Worm (Caenorhabditis elegans) whole organism, early embryonic: ENCODE measurements around the gene Y25C1A.7.
"Not testable (repeated sequence)": the region's sequence is repeated elsewhere in the genome, so short reads cannot be mapped to it uniquely, and the experiment has no call there.

ENCODE experiments used
- B0310.2 ChIP-seq: sonication (generic microtip); optimal IDR thresholded peaks from 2 replicates; lab custom pipeline; 2016; ENCODE audit warnings: mild to moderate bottlenecking, missing genetic modification characterization, missing compliant biosample characterization
- F13C5.2 ChIP-seq: sonication (generic microtip); optimal IDR thresholded peaks from 2 replicates; lab custom pipeline; 2017; ENCODE audit warnings: mild to moderate bottlenecking, missing genetic modification characterization, inconsistent platforms, missing compliant biosample characterization
- aly-1 ChIP-seq: sonication (generic microtip); optimal IDR thresholded peaks from 2 replicates; lab custom pipeline; 2016; ENCODE audit warnings: missing genetic modification characterization, missing compliant biosample characterization
- ama-1 ChIP-seq: fragments of 150-350 bp; optimal IDR thresholded peaks from 2 replicates; lab custom pipeline; 2014
- ceh-13 ChIP-seq: fragments of 200-800 bp; sonication (Bioruptor generic); optimal IDR thresholded peaks from 2 replicates; lab custom pipeline; 2018; ENCODE audit warnings: mild to moderate bottlenecking, missing genetic modification characterization, missing compliant biosample characterization
- ceh-36 ChIP-seq: sonication (generic microtip); optimal IDR thresholded peaks from 2 replicates; lab custom pipeline; 2016; ENCODE audit warnings: missing genetic modification characterization, inconsistent platforms, missing compliant biosample characterization
- ets-7 ChIP-seq: sonication (generic microtip); optimal IDR thresholded peaks from 2 replicates; lab custom pipeline; 2016; ENCODE audit warnings: missing genotype, missing genetic modification characterization, missing compliant biosample characterization
- flt-1 ChIP-seq: fragments of 200-800 bp; sonication (Bioruptor generic); IDR thresholded peaks from 2 replicates; pipeline ENCODE4 v1.3.6; 2022; ENCODE audit warnings: missing genetic modification characterization, missing compliant biosample characterization
- hmbx-1 ChIP-seq: sonication (generic microtip); optimal IDR thresholded peaks from 2 replicates; lab custom pipeline; 2016; ENCODE audit warnings: mild to moderate bottlenecking, missing genetic modification characterization, missing compliant biosample characterization
- hmg-4 ChIP-seq: fragments of 200-800 bp; sonication (Bioruptor generic); optimal IDR thresholded peaks from 2 replicates; lab custom pipeline; 2018; ENCODE audit warnings: mild to moderate bottlenecking, missing genetic modification characterization, missing compliant biosample characterization
- hnd-1 ChIP-seq: sonication (generic microtip); optimal IDR thresholded peaks from 2 replicates; lab custom pipeline; 2016; ENCODE audit warnings: missing genetic modification characterization, missing compliant biosample characterization
- pes-1 ChIP-seq: fragments of 200-800 bp; sonication (Bioruptor generic); IDR thresholded peaks from 2 replicates; pipeline ENCODE4 v1.3.6; 2022; ENCODE audit warnings: missing genetic modification reagents, missing genetic modification characterization, missing compliant biosample characterization
- scrt-1 ChIP-seq: fragments of 200-800 bp; sonication (Bioruptor generic); IDR thresholded peaks from 2 replicates; pipeline ENCODE4 v1.3.6; 2022; ENCODE audit warnings: missing genetic modification characterization, missing compliant biosample characterization
- sea-1 ChIP-seq: fragments of 200-800 bp; sonication (Bioruptor generic); conservative IDR thresholded peaks from 2 replicates; pipeline ENCODE4 v1.3.6; 2022; ENCODE audit warnings: missing genetic modification characterization, missing compliant biosample characterization
- tbx-11 ChIP-seq: fragments of 200-800 bp; sonication (Bioruptor generic); IDR thresholded peaks from 2 replicates; pipeline ENCODE4 v1.3.6; 2022; ENCODE audit warnings: missing genetic modification characterization, missing compliant biosample characterization
- tbx-37 ChIP-seq: fragments of 200-800 bp; sonication (Bioruptor generic); conservative IDR thresholded peaks from 2 replicates; pipeline ENCODE4 v1.3.6; 2022; ENCODE audit warnings: missing genetic modification reagents, missing genetic modification characterization, missing compliant biosample characterization
- tra-4 ChIP-seq: sonication (generic microtip); optimal IDR thresholded peaks from 2 replicates; lab custom pipeline; 2017; ENCODE audit warnings: missing genetic modification characterization, missing compliant biosample characterization

The Y25C1A.7 gene

DNA sequence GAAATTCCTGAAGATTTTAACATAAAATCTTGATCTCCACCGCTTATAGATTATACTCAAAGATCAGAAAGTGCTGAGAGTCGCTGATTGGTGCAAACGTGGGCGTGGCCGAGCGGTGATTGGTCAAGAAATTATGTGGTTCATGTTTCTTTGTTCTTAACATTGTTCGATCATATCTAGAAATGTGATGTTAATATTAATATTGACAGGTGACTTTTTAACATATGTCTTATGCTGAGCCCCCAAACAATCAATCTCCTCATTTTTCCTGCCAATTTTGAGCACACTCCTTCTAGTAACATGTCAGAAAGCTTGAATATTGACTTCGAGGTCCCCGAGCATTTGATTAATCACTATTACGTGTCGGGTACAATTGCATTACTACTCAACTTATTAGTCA, 26.8 kb downstream of the Y25C1A.7 start, which contains the start of gene sri-29:
sri-29 (plus strand) TSS at position 301 of the 400 bp plus-strand sequence.
- TF ChIP-seq hmg-4 (GFP tag; lab: Kevin White, UChicago) (no peak), flt-1 (no peak), hmbx-1 (tag; lab: Kevin White, UChicago) (no peak), ets-7 (tag; lab: Kevin White, UChicago) (no peak), tra-4 (tag; lab: Kevin White, UChicago) (no peak), pes-1 (no peak), scrt-1 (GFP tag; lab: Robert Waterston, UW) (no peak), ama-1 (lab: Kevin White, UChicago) (no peak), F13C5.2 (tag; lab: Kevin White, UChicago) (no peak), sea-1 (GFP tag; lab: Robert Waterston, UW) (no peak), aly-1 (tag; lab: Kevin White, UChicago) (no peak), tbx-37 (GFP tag; lab: Robert Waterston, UW) (no peak), B0310.2 (tag; lab: Kevin White, UChicago) (no peak), ceh-13 (no peak), hnd-1 (tag; lab: Kevin White, UChicago) (no peak), tbx-11 (no peak), ceh-36 (tag; lab: Kevin White, UChicago) (no peak)

DNA sequence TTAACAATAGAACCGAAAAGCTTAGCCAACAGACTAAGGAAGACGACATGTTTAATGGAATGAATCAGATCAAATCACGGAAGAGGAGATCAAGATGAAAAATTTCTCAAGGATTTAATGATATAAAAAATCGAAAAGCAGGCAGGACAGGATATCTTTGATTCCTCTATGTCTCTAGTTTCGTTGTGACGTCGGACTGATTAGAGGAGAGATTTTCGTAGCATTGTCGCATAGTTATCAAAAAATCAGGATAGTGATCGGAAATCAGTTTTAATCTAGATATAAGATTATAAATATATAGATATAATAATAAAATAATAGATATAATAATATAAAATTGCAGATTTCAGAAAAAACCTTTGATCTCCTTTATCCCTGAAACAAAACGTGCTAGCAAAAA, 27.5 kb downstream of the Y25C1A.7 start, which contains the start of gene B0454.8:
B0454.8 (minus strand) TSS at position 101 of the 400 bp plus-strand sequence.
- TF ChIP-seq tbx-37 (GFP tag; lab: Robert Waterston, UW): no peak
- TF ChIP-seq ama-1 (lab: Kevin White, UChicago): no peak
- no peak for TF ChIP-seq ceh-13
- TF ChIP-seq tbx-11: no peak

DNA sequence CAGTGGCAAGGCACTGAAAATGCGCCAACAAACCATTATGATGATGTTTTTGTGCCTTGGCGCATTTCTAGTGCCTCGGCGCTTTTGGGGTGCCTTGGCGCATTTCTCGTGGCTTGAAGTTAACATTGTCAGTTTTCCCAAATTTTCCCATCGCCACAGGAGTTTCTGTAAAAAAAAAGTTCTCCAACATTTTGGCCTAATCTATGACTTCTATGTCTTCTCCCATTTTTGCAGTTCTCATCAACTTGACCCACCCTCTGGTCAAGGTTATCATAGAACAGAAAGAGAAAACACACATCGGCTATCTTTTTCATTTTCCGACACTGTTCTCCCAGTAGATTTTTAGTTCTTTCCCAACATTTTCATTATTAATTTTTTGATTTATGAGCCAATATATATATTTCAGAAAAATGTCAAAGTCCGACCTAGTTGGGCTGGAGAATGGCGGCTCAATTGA, 32.4 kb downstream of the Y25C1A.7 start, which contains the start of the genes B0454.26 and B0454.5:
B0454.26 (minus strand) TSS at position 101 of the 457 bp plus-strand sequence.
B0454.5 (plus strand) TSS at position 407 of the 457 bp plus-strand sequence.
- no peak for TF ChIP-seq ceh-36 (tag; lab: Kevin White, UChicago)
- no peak for TF ChIP-seq hmbx-1 (tag; lab: Kevin White, UChicago)
- TF ChIP-seq tra-4 (tag; lab: Kevin White, UChicago): no peak
- no peak for TF ChIP-seq pes-1
- no peak for TF ChIP-seq scrt-1 (GFP tag; lab: Robert Waterston, UW)
- TF ChIP-seq F13C5.2 (tag; lab: Kevin White, UChicago): no peak

DNA sequence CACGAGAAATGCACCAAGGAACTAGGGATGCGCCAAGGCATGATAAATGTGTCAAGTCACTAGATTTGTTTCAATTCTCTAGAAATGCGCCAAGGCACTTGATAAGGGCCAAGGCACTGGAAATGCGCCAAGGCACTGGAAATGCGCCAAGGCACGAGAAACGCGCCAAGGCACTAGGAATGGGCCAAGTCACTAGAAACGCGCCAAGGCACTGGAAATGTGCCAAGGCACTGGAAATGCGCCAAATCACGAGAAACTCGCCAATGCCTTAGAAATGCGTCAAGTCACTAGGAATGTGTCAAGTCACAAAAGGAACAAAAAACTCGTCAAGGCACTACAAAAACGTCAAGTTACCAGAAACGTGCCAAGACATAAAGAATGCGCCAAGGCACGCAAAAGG, 34.5 kb downstream of the Y25C1A.7 start:
- TF ChIP-seq ceh-13 (no peak), F13C5.2 (tag; lab: Kevin White, UChicago) (no peak), sea-1 (GFP tag; lab: Robert Waterston, UW) (no peak), tra-4 (tag; lab: Kevin White, UChicago) (no peak), tbx-11 (no peak), hnd-1 (tag; lab: Kevin White, UChicago) (no peak), ceh-36 (tag; lab: Kevin White, UChicago) (no peak)

DNA sequence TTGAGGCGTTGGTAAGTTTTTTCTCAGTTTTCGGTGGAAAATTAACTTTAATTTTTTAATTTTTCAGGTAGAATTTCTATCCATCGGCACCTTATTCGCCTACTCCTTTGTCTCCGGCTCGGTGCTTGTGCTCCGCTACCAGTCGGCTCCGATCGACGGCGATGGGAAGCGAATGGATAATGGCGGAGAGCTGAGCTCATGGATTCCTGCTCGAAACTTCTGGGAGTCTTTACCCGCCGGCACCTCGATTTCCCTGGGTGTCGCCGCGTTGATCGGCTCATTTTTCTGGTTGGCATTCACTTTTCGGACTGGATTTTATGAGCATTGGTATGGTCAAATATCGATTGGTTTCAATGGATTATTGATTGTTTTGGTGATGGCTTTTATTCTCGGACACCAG, 35.9 kb downstream of the Y25C1A.7 start:
- TF ChIP-seq B0310.2 (tag; lab: Kevin White, UChicago): no peak
- no peak for TF ChIP-seq tbx-11
- TF ChIP-seq tra-4 (tag; lab: Kevin White, UChicago): no peak
- TF ChIP-seq ama-1 (lab: Kevin White, UChicago): no peak
- no peak for TF ChIP-seq ceh-13
- TF ChIP-seq ets-7 (tag; lab: Kevin White, UChicago): no peak
- TF ChIP-seq scrt-1 (GFP tag; lab: Robert Waterston, UW): no peak
- TF ChIP-seq pes-1: no peak
- no peak for TF ChIP-seq tbx-37 (GFP tag; lab: Robert Waterston, UW)

DNA sequence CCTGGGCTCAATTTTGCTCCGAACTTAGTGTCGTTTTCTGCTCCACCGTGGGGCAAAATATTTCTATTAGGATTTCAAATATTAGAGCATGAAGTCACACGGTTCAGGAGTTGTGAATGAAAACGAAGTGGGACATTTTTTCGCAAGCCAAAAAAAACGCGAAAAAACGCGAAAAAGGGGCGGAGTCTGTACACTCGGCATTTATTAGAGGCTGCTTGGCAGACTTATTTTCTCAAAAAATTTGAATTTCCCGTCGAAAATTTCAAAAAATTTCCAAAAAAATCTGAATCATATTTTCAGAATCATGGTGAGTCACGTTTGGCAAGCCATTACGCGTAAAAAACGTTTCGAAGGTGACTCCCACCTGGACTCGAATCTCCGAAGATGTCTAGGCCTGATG, 38.4 kb downstream of the Y25C1A.7 start, which contains the start of gene B0454.6:
B0454.6 (plus strand) TSS at position 301 of the 400 bp plus-strand sequence.
- TF ChIP-seq B0310.2 (tag; lab: Kevin White, UChicago); aly-1 (tag; lab: Kevin White, UChicago); scrt-1 (GFP tag; lab: Robert Waterston, UW): not testable (repeated sequence)

DNA sequence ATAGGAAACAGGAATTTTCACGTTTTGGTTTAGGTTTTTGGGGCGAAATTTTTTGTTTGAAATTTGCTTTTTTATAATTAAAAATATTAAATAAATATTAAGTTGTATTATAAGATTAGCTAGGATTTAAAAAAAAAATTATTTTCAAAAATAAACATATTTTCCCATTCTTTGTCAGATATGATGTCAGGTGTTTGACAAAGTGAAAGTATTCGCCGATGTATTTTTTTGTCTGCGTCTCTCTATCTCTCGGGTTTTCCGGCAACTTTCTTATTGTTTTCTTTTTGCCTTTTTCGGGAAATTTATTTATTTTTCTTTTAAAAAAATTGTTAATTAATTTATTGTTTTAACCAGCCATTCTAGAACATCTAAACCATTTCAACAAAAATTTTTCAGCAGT, 40.4 kb downstream of the Y25C1A.7 start:
- TF ChIP-seq ets-7 (tag; lab: Kevin White, UChicago) (no peak), tra-4 (tag; lab: Kevin White, UChicago) (no peak), pes-1 (no peak), hmg-4 (GFP tag; lab: Kevin White, UChicago) (no peak), sea-1 (GFP tag; lab: Robert Waterston, UW) (no peak), scrt-1 (GFP tag; lab: Robert Waterston, UW) (no peak), F13C5.2 (tag; lab: Kevin White, UChicago) (no peak), B0310.2 (tag; lab: Kevin White, UChicago) (no peak), hnd-1 (tag; lab: Kevin White, UChicago) (no peak), ceh-36 (tag; lab: Kevin White, UChicago) (no peak), tbx-37 (GFP tag; lab: Robert Waterston, UW) (no peak), flt-1 (no peak), ceh-13 (no peak), tbx-11 (no peak), hmbx-1 (tag; lab: Kevin White, UChicago) (no peak), aly-1 (tag; lab: Kevin White, UChicago) (no peak)

DNA sequence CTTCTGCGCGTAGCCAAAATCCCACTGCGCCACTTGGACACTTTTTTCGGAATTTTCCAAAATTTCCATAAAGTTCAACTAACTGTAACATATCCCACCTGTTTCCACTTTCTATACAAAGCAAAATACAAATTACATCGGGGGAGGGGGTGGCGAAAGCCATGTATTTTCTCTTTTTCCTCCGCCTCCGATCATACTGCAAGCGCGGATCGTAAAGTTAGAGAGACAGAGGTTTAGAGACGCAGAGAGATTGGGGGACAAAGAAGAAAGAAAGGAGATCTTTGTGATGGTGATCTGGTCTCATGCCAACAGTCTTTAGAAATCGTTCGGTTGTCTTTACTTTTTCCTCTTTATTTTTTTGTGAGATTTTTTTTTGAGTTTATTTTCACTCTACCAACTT, 42.6 kb downstream of the Y25C1A.7 start:
- TF ChIP-seq ceh-36 (tag; lab: Kevin White, UChicago): no peak
- TF ChIP-seq hnd-1 (tag; lab: Kevin White, UChicago): no peak
- TF ChIP-seq B0310.2 (tag; lab: Kevin White, UChicago): no peak
- TF ChIP-seq tbx-37 (GFP tag; lab: Robert Waterston, UW): no peak
- no peak for TF ChIP-seq hmg-4 (GFP tag; lab: Kevin White, UChicago)
- TF ChIP-seq tbx-11: no peak
- TF ChIP-seq ama-1 (lab: Kevin White, UChicago): no peak
- no peak for TF ChIP-seq hmbx-1 (tag; lab: Kevin White, UChicago)
- TF ChIP-seq flt-1: no peak
- TF ChIP-seq tra-4 (tag; lab: Kevin White, UChicago): no peak
- TF ChIP-seq pes-1: no peak
- no peak for TF ChIP-seq F13C5.2 (tag; lab: Kevin White, UChicago)
- TF ChIP-seq ceh-13: no peak
- TF ChIP-seq ets-7 (tag; lab: Kevin White, UChicago): no peak
- TF ChIP-seq scrt-1 (GFP tag; lab: Robert Waterston, UW): no peak
- TF ChIP-seq sea-1 (GFP tag; lab: Robert Waterston, UW): no peak
